Fruit fly (Drosophila melanogaster) Kc167 (cell line): Measurements from ENCODE around the gene AGO2.

Experiments
- Sin3A ChIP-seq: fragments of >200 bp; optimal IDR thresholded peaks from 2 replicates; lab custom pipeline; 2018; ENCODE audit warnings: missing external identifiers
- insv ChIP-seq: fragments of >200 bp; optimal IDR thresholded peaks from 3 replicates; lab custom pipeline; 2018; ENCODE audit warnings: missing external identifiers

DNA sequence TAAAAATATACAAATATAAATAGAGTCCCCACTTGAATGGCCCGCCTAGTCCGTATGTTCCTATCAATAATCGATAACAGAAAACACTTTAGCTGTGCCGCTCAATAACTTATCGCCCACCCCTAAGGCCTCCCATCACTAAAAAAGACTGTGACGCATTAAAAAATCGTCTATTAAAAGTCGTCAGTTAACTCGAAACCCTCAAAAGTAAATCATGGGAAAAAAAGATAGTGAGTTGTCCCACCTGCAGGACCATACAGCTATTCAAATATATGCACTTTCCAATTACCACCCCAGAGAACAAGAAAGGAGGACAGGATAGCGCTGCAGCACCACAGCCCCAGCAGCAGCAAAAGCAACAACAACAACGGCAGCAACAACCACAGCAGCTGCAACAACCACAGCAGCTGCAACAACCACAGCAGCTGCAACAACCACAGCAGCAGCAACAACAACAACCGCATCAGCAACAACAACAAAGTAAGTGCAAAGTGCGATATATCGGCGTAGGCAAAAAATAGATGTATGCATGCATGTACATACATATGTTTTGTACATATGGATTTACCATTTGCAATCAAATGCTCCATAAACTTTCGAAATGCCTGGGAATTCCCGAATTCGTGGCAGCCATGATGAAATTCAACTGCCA is at the start of gene AGO2:
- TF ChIP-seq insv (lab: Kevin White, UChicago) (no peak), Sin3A (no peak)
